Worm (Caenorhabditis elegans) whole organism, L1 larva: ENCODE results near the gene F46B6.2.
A peak's percentile ranks its signal among the peaks of the same experiment; 100 is the strongest.

Experiments
- C16A3.4 ChIP-seq: fragments of 150-350 bp; optimal IDR thresholded peaks from 2 replicates; lab custom pipeline; 2014; ENCODE audit warnings: missing biosample characterization, missing genetic modification characterization
- C34B4.2 ChIP-seq: sonication (generic microtip); optimal IDR thresholded peaks from 2 replicates; lab custom pipeline; 2017; ENCODE audit warnings: mild to moderate bottlenecking, missing genetic modification characterization, missing compliant biosample characterization
- F16B12.6 ChIP-seq: fragments of 150-350 bp; optimal IDR thresholded peaks from 2 replicates; lab custom pipeline; 2014; ENCODE audit warnings: missing biosample characterization, missing genetic modification characterization
- aha-1 ChIP-seq: fragments of 150-350 bp; optimal IDR thresholded peaks from 2 replicates; lab custom pipeline; 2014; ENCODE audit warnings: missing biosample characterization, missing genetic modification characterization
- aly-2 ChIP-seq: fragments of 150-350 bp; optimal IDR thresholded peaks from 2 replicates; lab custom pipeline; 2014; ENCODE audit warnings: missing biosample characterization, missing genetic modification characterization
- ama-1 ChIP-seq: fragments of 150-350 bp; optimal IDR thresholded peaks from 2 replicates; lab custom pipeline; 2014
- ceh-82 ChIP-seq, 3 experiments: fragments of 150-350 bp in 1 of 3; sonication (generic microtip) in 2 of 3; optimal IDR thresholded peaks; 2 replicates each; lab custom pipeline; 2014 to 2017; ENCODE audit warnings: missing biosample characterization in 3 of 3, missing genetic modification characterization in 3 of 3
- efl-1 ChIP-seq, 4 experiments: fragments of 150-350 bp; optimal IDR thresholded peaks in 3 of 4; peaks in 1 of 4; 1 replicate in 1 of 4; 2 replicates in 3 of 4; lab custom pipeline; 2014; ENCODE audit warnings: missing biosample characterization in 2 of 4, missing genetic modification characterization in 2 of 4, missing genetic modification reagents in 2 of 4
- elt-3 ChIP-seq, 6 experiments: fragments of 150-350 bp in 1 of 6; sonication (generic microtip); optimal IDR thresholded peaks; 2 replicates each; lab custom pipeline; 2017 to 2018; ENCODE audit warnings: missing biosample characterization in 6 of 6, missing genetic modification characterization in 6 of 6, inconsistent platforms in 1 of 6
- fkh-8 ChIP-seq: sonication (generic microtip); optimal IDR thresholded peaks from 2 replicates; lab custom pipeline; 2016; ENCODE audit warnings: mild to moderate bottlenecking, missing genetic modification characterization, missing compliant biosample characterization
- fos-1 ChIP-seq: fragments of 150-350 bp; optimal IDR thresholded peaks from 2 replicates; lab custom pipeline; 2014; ENCODE audit warnings: missing biosample characterization, missing genetic modification characterization
- grh-1 ChIP-seq: fragments of 200-800 bp; sonication (Bioruptor generic); IDR thresholded peaks from 2 replicates; pipeline ENCODE4 v1.3.6; 2022; ENCODE audit warnings: missing genetic modification reagents, missing genetic modification characterization, missing compliant biosample characterization
- hlh-17 ChIP-seq: fragments of 200-800 bp; sonication (Bioruptor generic); optimal IDR thresholded peaks from 2 replicates; lab custom pipeline; 2018; ENCODE audit warnings: missing genetic modification characterization, mild to moderate bottlenecking, missing compliant biosample characterization, moderate library complexity, borderline replicate concordance
- hlh-4 ChIP-seq: sonication (generic microtip); optimal IDR thresholded peaks from 2 replicates; lab custom pipeline; 2016; ENCODE audit warnings: mild to moderate bottlenecking, missing genetic modification characterization, missing compliant biosample characterization
- isw-1 ChIP-seq: fragments of 200-800 bp; sonication (Bioruptor generic); IDR thresholded peaks from 2 replicates; pipeline ENCODE4 v1.3.6; 2022; ENCODE audit warnings: missing genetic modification characterization, missing compliant biosample characterization
- jun-1 ChIP-seq: fragments of 150-350 bp; optimal IDR thresholded peaks from 2 replicates; lab custom pipeline; 2014; ENCODE audit warnings: missing biosample characterization, missing genetic modification reagents, missing genetic modification characterization
- lin-13 ChIP-seq: fragments of 150-350 bp; optimal IDR thresholded peaks from 2 replicates; lab custom pipeline; 2014; ENCODE audit warnings: missing biosample characterization, missing genetic modification reagents, missing genetic modification characterization
- lin-39 ChIP-seq: fragments of 150-350 bp; optimal IDR thresholded peaks from 2 replicates; lab custom pipeline; 2014; ENCODE audit warnings: missing biosample characterization, missing genetic modification reagents, missing genetic modification characterization
- mab-9 ChIP-seq: fragments of 200-800 bp; sonication (Bioruptor generic); IDR thresholded peaks from 2 replicates; pipeline ENCODE4 v1.3.6; 2022; ENCODE audit warnings: missing genetic modification reagents, missing genetic modification characterization, missing compliant biosample characterization
- mdl-1 ChIP-seq, 2 experiments: fragments of 150-350 bp; optimal IDR thresholded peaks; 2 replicates each; lab custom pipeline; 2014 to 2017; ENCODE audit warnings: missing biosample characterization in 2 of 2, missing genetic modification characterization in 2 of 2, inconsistent platforms in 1 of 2
- mef-2 ChIP-seq: fragments of 150-350 bp; optimal IDR thresholded peaks from 2 replicates; lab custom pipeline; 2014; ENCODE audit warnings: missing biosample characterization, missing genetic modification characterization
- mep-1 ChIP-seq: fragments of 150-350 bp; optimal IDR thresholded peaks from 2 replicates; lab custom pipeline; 2014; ENCODE audit warnings: missing biosample characterization, missing genetic modification characterization
- nhr-11 ChIP-seq: fragments of 150-350 bp; optimal IDR thresholded peaks from 2 replicates; lab custom pipeline; 2014; ENCODE audit warnings: missing biosample characterization, missing genetic modification characterization
- nhr-237 ChIP-seq: fragments of 150-350 bp; optimal IDR thresholded peaks from 2 replicates; lab custom pipeline; 2014; ENCODE audit warnings: missing biosample characterization, missing genetic modification characterization
- nhr-76 ChIP-seq: sonication (generic microtip); optimal IDR thresholded peaks from 2 replicates; lab custom pipeline; 2017; ENCODE audit warnings: missing biosample characterization, missing genetic modification characterization
- nhr-85 ChIP-seq: sonication (generic microtip); peaks from one replicate; lab custom pipeline; 2016; ENCODE audit warnings: missing genetic modification characterization, inconsistent platforms, missing compliant biosample characterization
- nhr-90 ChIP-seq: sonication (generic microtip); optimal IDR thresholded peaks from 2 replicates; lab custom pipeline; 2016; ENCODE audit warnings: mild to moderate bottlenecking, missing genetic modification characterization, missing compliant biosample characterization; ENCODE audit not compliant: poor library complexity
- pag-3 ChIP-seq: sonication (generic microtip); optimal IDR thresholded peaks from 2 replicates; lab custom pipeline; 2017; ENCODE audit warnings: missing genetic modification characterization, mild to moderate bottlenecking, missing compliant biosample characterization, antibody characterized with exemption, borderline replicate concordance; ENCODE audit not compliant: insufficient read depth
- snu-23 ChIP-seq: sonication (generic microtip); optimal IDR thresholded peaks from 2 replicates; lab custom pipeline; 2016; ENCODE audit warnings: missing genetic modification characterization, missing compliant biosample characterization
- swsn-7 ChIP-seq: sonication (generic microtip); optimal IDR thresholded peaks from 2 replicates; lab custom pipeline; 2016; ENCODE audit warnings: missing genetic modification characterization, missing compliant biosample characterization
- tlp-1 ChIP-seq: fragments of 150-350 bp; optimal IDR thresholded peaks from 2 replicates; lab custom pipeline; 2014; ENCODE audit warnings: missing biosample characterization, missing genetic modification characterization
- unc-62 ChIP-seq: fragments of 150-350 bp; optimal IDR thresholded peaks from 2 replicates; lab custom pipeline; 2014; ENCODE audit warnings: missing biosample characterization, missing genetic modification reagents, missing genetic modification characterization
- unc-86 ChIP-seq: sonication (generic microtip); optimal IDR thresholded peaks from 2 replicates; lab custom pipeline; 2016; ENCODE audit warnings: missing genetic modification characterization, missing compliant biosample characterization
- unc-98 ChIP-seq: fragments of 200-800 bp; sonication (Bioruptor generic); IDR thresholded peaks from 2 replicates; pipeline ENCODE4 v1.3.6; 2022; ENCODE audit warnings: missing genetic modification characterization, missing compliant biosample characterization
- xbp-1 ChIP-seq: sonication (generic microtip); optimal IDR thresholded peaks from 2 replicates; lab custom pipeline; 2016; ENCODE audit warnings: missing genetic modification characterization, missing compliant biosample characterization

F46B6.2 gene

ce11 chrV:9801965-9802364 lies 29.9 kb downstream of the F46B6.2 start, which contains the start of gene F46B6.10 (continued):
- no peak for TF ChIP-seq elt-3 (tag; optimal IDR thresholded peaks at IDR 0.05; lab: Kevin White, UChicago)

- TF ChIP-seq efl-1 (optimal IDR thresholded peaks at IDR 0.05; lab: Kevin White, UChicago): no peak
- peak in 1 of 2 experiments; percentile 72 for TF ChIP-seq efl-1 (GFP tag; optimal IDR thresholded peaks at IDR 0.05 in 1 of 2; lab: Kevin White, UChicago)
- TF ChIP-seq fkh-8 (tag; lab: Kevin White, UChicago): no peak
These were observed 31.1 kb downstream of the F46B6.2 start, which contains the start of gene sru-39 for ce11 chrV:9803176-9803575. TSS of gene sru-39 (plus strand) at chrV:9803476.

ce11 chrV:9805161-9805560 lies 33.1 kb downstream of the F46B6.2 start, which contains the start of gene sru-37:
TSS of gene sru-37 (plus strand) at chrV:9805461.
- TF ChIP-seq lin-39 (tag; lab: Kevin White, UChicago): no peak
- TF ChIP-seq mef-2 (tag; lab: Kevin White, UChicago): no peak
- no peak for TF ChIP-seq C16A3.4
- no peak for TF ChIP-seq mep-1 (tag; lab: Kevin White, UChicago)
- TF ChIP-seq pag-3 (tag; lab: Kevin White, UChicago): no peak
- TF ChIP-seq aly-2 (tag; lab: Kevin White, UChicago): no peak
- no peak for TF ChIP-seq tlp-1 (tag; lab: Kevin White, UChicago)
- no peak for TF ChIP-seq mdl-1 (tag; optimal IDR thresholded peaks at IDR 0.05; lab: Kevin White, UChicago)
- TF ChIP-seq ceh-82 (tag; optimal IDR thresholded peaks at IDR 0.05; lab: Kevin White, UChicago): no peak
- TF ChIP-seq hlh-17 (GFP tag; lab: Kevin White, UChicago): no peak
- TF ChIP-seq swsn-7 (tag; lab: Kevin White, UChicago): no peak
- TF ChIP-seq grh-1 (GFP tag; lab: Robert Waterston, UW): no peak
- TF ChIP-seq ama-1: no peak
- TF ChIP-seq lin-13 (GFP tag; lab: Kevin White, UChicago): no peak
- no peak for TF ChIP-seq nhr-237 (tag; lab: Kevin White, UChicago)
- TF ChIP-seq aha-1 (tag; lab: Kevin White, UChicago): no peak

ce11 chrV:9811154-9811553 lies 39.1 kb downstream of the F46B6.2 start, which contains the start of gene sru-29:
TSS of gene sru-29 (plus strand) at chrV:9811454.
- no peak for TF ChIP-seq nhr-11 (tag; lab: Kevin White, UChicago)
- TF ChIP-seq hlh-4 (tag; lab: Kevin White, UChicago): peak; percentile 4

- TF ChIP-seq nhr-90 (tag; lab: Kevin White, UChicago): no peak
These were observed 40.1 kb downstream of the F46B6.2 start for ce11 chrV:9812216-9812615.

- no peak for TF ChIP-seq jun-1 (tag; lab: Kevin White, UChicago)
- no peak for TF ChIP-seq unc-98
- no peak for TF ChIP-seq mdl-1 (tag; optimal IDR thresholded peaks at IDR 0.05; lab: Kevin White, UChicago)
- no peak for TF ChIP-seq efl-1 (optimal IDR thresholded peaks at IDR 0.05; lab: Kevin White, UChicago)
- no peak for TF ChIP-seq efl-1 (GFP tag; optimal IDR thresholded peaks at IDR 0.05 in 1 of 2; lab: Kevin White, UChicago)
- no peak for TF ChIP-seq grh-1 (GFP tag; lab: Robert Waterston, UW)
These were observed 41.4 kb downstream of the F46B6.2 start, which contains the start of gene sru-30 for ce11 chrV:9813527-9813926. TSS of gene sru-30 (plus strand) at chrV:9813827.

ce11 chrV:9816390-9816789 lies 44.3 kb downstream of the F46B6.2 start, which contains the start of gene sru-31:
TSS of gene sru-31 (plus strand) at chrV:9816690.
- TF ChIP-seq efl-1 (optimal IDR thresholded peaks at IDR 0.05; lab: Kevin White, UChicago): no peak
- TF ChIP-seq efl-1 (GFP tag; optimal IDR thresholded peaks at IDR 0.05 in 1 of 2; lab: Kevin White, UChicago): peak in 1 of 2 experiments; percentile 58
- TF ChIP-seq nhr-85 (tag; lab: Kevin White, UChicago): no peak

- TF ChIP-seq unc-86: no peak
- no peak for TF ChIP-seq unc-62 (GFP tag; lab: Kevin White, UChicago)
- TF ChIP-seq lin-13 (GFP tag; lab: Kevin White, UChicago): no peak
- no peak for TF ChIP-seq C34B4.2 (tag; lab: Kevin White, UChicago)
- no peak for TF ChIP-seq pag-3 (tag; lab: Kevin White, UChicago)
- no peak for TF ChIP-seq mab-9 (GFP tag; lab: Robert Waterston, UW)
- no peak for TF ChIP-seq nhr-76 (tag; lab: Kevin White, UChicago)
- TF ChIP-seq isw-1 (GFP tag; lab: Robert Waterston, UW): no peak
- TF ChIP-seq F16B12.6 (tag; lab: Kevin White, UChicago): no peak
- no peak for TF ChIP-seq fos-1
- no peak for TF ChIP-seq xbp-1 (tag; lab: Kevin White, UChicago)
- no peak for TF ChIP-seq C16A3.4
- TF ChIP-seq snu-23 (GFP tag; lab: Kevin White, UChicago): no peak
These were observed 49.6 kb downstream of the F46B6.2 start, which contains the start of gene str-193 for ce11 chrV:9821724-9822123. TSS of gene str-193 (minus strand) at chrV:9821824.
